Fruit fly (Drosophila melanogaster): Measurements from ENCODE around the gene CG33303.

Gene CG33303

DNA sequence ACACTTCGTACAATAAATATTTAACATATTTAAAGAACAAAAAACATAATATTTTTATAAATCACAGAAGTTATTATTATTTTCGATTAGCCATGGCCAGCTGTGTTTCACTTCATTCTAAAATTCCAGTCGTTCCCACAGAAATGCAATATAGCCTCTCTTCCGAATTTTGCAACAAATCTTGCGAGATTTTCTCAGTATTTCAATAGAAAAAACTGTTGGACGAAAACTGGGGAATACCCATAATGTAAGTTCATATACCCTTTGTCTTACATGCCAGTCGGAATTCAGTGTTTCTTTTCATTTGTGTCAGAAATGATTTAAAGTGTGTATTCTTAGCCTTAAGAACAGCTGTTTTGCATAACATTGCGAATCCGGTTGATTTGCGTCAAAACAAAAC, 19.0 kb downstream of the CG33303 start, which contains the start of the genes CtsL4 and ClpP (continued):
- TF ChIP-seq kni (GFP tag; optimal IDR thresholded peaks at IDR 0.05) (no peak), sima (GFP tag; optimal IDR thresholded peaks at IDR 0.05) (no peak), sob (GFP tag; IDR thresholded peaks at IDR 0.05) (no peak), ERR (GFP tag; optimal IDR thresholded peaks at IDR 0.05) (no peak), tap (tag; optimal IDR thresholded peaks at IDR 0.05) (no peak), fu2 (GFP tag; optimal IDR thresholded peaks at IDR 0.05) (peak; percentile 8), CG11398 (GFP tag; optimal IDR thresholded peaks at IDR 0.05) (no peak), Opbp (GFP tag; IDR thresholded peaks at IDR 0.05; ENCODE audit: partially characterized antibody) (no peak), caup (GFP tag; optimal IDR thresholded peaks at IDR 0.05; ENCODE audit: severe bottlenecking) (no peak), CG11696 (GFP tag; IDR thresholded peaks at IDR 0.05) (no peak), CG3838 (GFP tag; optimal IDR thresholded peaks at IDR 0.05) (no peak), ash1 (GFP tag; optimal IDR thresholded peaks at IDR 0.05) (no peak), crol (GFP tag; IDR thresholded peaks at IDR 0.05) (no peak), slp2 (GFP tag; optimal IDR thresholded peaks at IDR 0.05) (no peak), CG14667 (GFP tag; IDR thresholded peaks at IDR 0.05) (peak; percentile 85), dan (GFP tag; IDR thresholded peaks at IDR 0.05) (no peak), emc (GFP tag; optimal IDR thresholded peaks at IDR 0.05) (no peak), CG5953 (GFP tag; IDR thresholded peaks at IDR 0.05) (no peak), Hr39 (optimal IDR thresholded peaks at IDR 0.05) (no peak), CG7987 (GFP tag; optimal IDR thresholded peaks at IDR 0.05) (no peak), toy (GFP tag; IDR thresholded peaks at IDR 0.05) (no peak), CG32532 (GFP tag; IDR thresholded peaks at IDR 0.05) (peak; percentile 34), knrl (GFP tag; IDR thresholded peaks at IDR 0.05; ENCODE audit: partially characterized antibody) (no peak), Max (GFP tag; optimal IDR thresholded peaks at IDR 0.05) (peak; percentile 20), CG43689 (GFP tag; IDR thresholded peaks at IDR 0.05) (no peak), ac (GFP tag; optimal IDR thresholded peaks at IDR 0.05) (no peak), tx (GFP tag; optimal IDR thresholded peaks at IDR 0.05) (peak; percentile 13), CG16813 (GFP tag; IDR thresholded peaks at IDR 0.05; ENCODE audit: partially characterized antibody) (no peak), h (optimal IDR thresholded peaks at IDR 0.05) (no peak), Ada2b (GFP tag; IDR thresholded peaks at IDR 0.05) (peak; percentile 37), scrt (GFP tag; optimal IDR thresholded peaks at IDR 0.05) (no peak), gcm (GFP tag; optimal IDR thresholded peaks at IDR 0.05) (no peak), NC2β (GFP tag; optimal IDR thresholded peaks at IDR 0.05) (no peak), pfk (GFP tag; optimal IDR thresholded peaks at IDR 0.05) (peak; percentile 97), B-H1 (GFP tag; IDR thresholded peaks at IDR 0.05) (no peak; the same call in 2 of the 3 replicates), yki (optimal IDR thresholded peaks at IDR 0.05) (no peak), CG13424 (tag; optimal IDR thresholded peaks at IDR 0.05) (peak; percentile 50), Camta (GFP tag; optimal IDR thresholded peaks at IDR 0.05) (peak; percentile 4), CG15073 (GFP tag; optimal IDR thresholded peaks at IDR 0.05) (no peak), mam (GFP tag; optimal IDR thresholded peaks at IDR 0.05) (peak; percentile 47), CG17568 (GFP tag; optimal IDR thresholded peaks at IDR 0.05) (no peak), Atf6 (GFP tag; IDR thresholded peaks at IDR 0.05) (0 out of 2 replicates have a peak, but pooled peaks have one; percentile 35), CG8944 (GFP tag; optimal IDR thresholded peaks at IDR 0.05) (peak; percentile 20), fd3F (GFP tag; optimal IDR thresholded peaks at IDR 0.05) (peak; percentile 42), HHEX (GFP tag; optimal IDR thresholded peaks at IDR 0.05) (peak; percentile 27), gem (tag; optimal IDR thresholded peaks at IDR 0.05) (no peak), CG12769 (tag; optimal IDR thresholded peaks at IDR 0.05) (no peak), CG10147 (GFP tag; optimal IDR thresholded peaks at IDR 0.05) (no peak), cg (GFP tag; optimal IDR thresholded peaks at IDR 0.05) (no peak), D19A (tag; optimal IDR thresholded peaks at IDR 0.05) (peak; percentile 74), CG16815 (GFP tag; optimal IDR thresholded peaks at IDR 0.05) (no peak), MBD-R2 (GFP tag; IDR thresholded peaks at IDR 0.05) (peak; percentile 95), CG2712 (tag; optimal IDR thresholded peaks at IDR 0.05) (peak; percentile 55)

All from whole organism, embryonic.